Fruit fly (Drosophila melanogaster) whole organism, embryonic: ENCODE measurements around the gene tyf.

Source experiments
- Aef1 ChIP-seq: fragments of 200-800 bp; sonication (Bioruptor generic); IDR thresholded peaks from 3 replicates; pipeline ENCODE4 v1.3.6; 2022; ENCODE audit warnings: missing biosample characterization, missing genetic modification characterization
- Atf3 ChIP-seq: fragments of 200-800 bp; sonication (Bioruptor generic); optimal IDR thresholded peaks from 3 replicates; lab custom pipeline; 2016; ENCODE audit warnings: missing biosample characterization, missing genetic modification characterization
- CG1024 ChIP-seq: fragments of 200-800 bp; sonication (Bioruptor generic); IDR thresholded peaks from 2 replicates; pipeline ENCODE4 v1.3.6; 2022; ENCODE audit warnings: missing biosample characterization, missing genetic modification characterization
- CG11456 ChIP-seq: fragments of 200-800 bp; sonication (Bioruptor generic); IDR thresholded peaks from 3 replicates; pipeline ENCODE4 v1.3.6; 2022; ENCODE audit warnings: missing biosample characterization, missing genetic modification characterization
- CG11723 ChIP-seq: fragments of 200-800 bp; sonication (Bioruptor generic); optimal IDR thresholded peaks from 2 replicates; lab custom pipeline; 2017; ENCODE audit warnings: missing biosample characterization, mild to moderate bottlenecking, missing genetic modification characterization
- CG12155 ChIP-seq: fragments of 200-800 bp; sonication (Bioruptor generic); optimal IDR thresholded peaks from 3 replicates; lab custom pipeline; 2016; ENCODE audit warnings: missing biosample characterization, missing genetic modification characterization
- CG12659 ChIP-seq: fragments of 200-800 bp; sonication (Bioruptor generic); optimal IDR thresholded peaks from 3 replicates; lab custom pipeline; 2017; ENCODE audit warnings: mild to moderate bottlenecking, missing biosample characterization, missing genetic modification reagents, missing genetic modification characterization
- CG14860 ChIP-seq: fragments of 200-800 bp; sonication (Bioruptor generic); IDR thresholded peaks from 3 replicates; pipeline ENCODE4 v1.3.6; 2022; ENCODE audit warnings: missing biosample characterization, missing genetic modification characterization; ENCODE audit not compliant: partially characterized antibody
- CG1603 ChIP-seq: fragments of 200-800 bp; sonication (Bioruptor generic); optimal IDR thresholded peaks from 2 replicates; lab custom pipeline; 2019; ENCODE audit warnings: missing biosample characterization, mild to moderate bottlenecking, missing genetic modification characterization, moderate library complexity
- CG1647 ChIP-seq: fragments of 200-800 bp; sonication (Bioruptor generic); optimal IDR thresholded peaks from 3 replicates; lab custom pipeline; 2016; ENCODE audit warnings: missing biosample characterization, missing genetic modification characterization
- CG16779 ChIP-seq: fragments of 200-800 bp; sonication (Bioruptor generic); IDR thresholded peaks from 2 replicates; pipeline ENCODE4 v1.3.6; 2022; ENCODE audit warnings: missing biosample characterization, missing genetic modification characterization
- CG16813 ChIP-seq: fragments of 200-800 bp; sonication (Bioruptor generic); IDR thresholded peaks from 3 replicates; pipeline ENCODE4 v1.3.6; 2022; ENCODE audit warnings: missing biosample characterization, missing genetic modification characterization; ENCODE audit not compliant: partially characterized antibody
- CG32772 ChIP-seq: fragments of 200-800 bp; sonication (Bioruptor generic); IDR thresholded peaks from 2 replicates; pipeline ENCODE4 v1.3.6; 2022; ENCODE audit warnings: missing biosample characterization, missing genetic modification characterization
- CG4282 ChIP-seq: fragments of 200-800 bp; sonication (Bioruptor generic); optimal IDR thresholded peaks from 2 replicates; lab custom pipeline; 2016; ENCODE audit warnings: missing biosample characterization, missing genetic modification characterization
- CG4730 ChIP-seq: fragments of 200-800 bp; sonication (Bioruptor generic); IDR thresholded peaks from 2 replicates; pipeline ENCODE4 v1.3.6; 2022; ENCODE audit warnings: missing biosample characterization, missing genetic modification characterization
- CG6791 ChIP-seq: fragments of 200-800 bp; sonication (Bioruptor generic); IDR thresholded peaks from 3 replicates; pipeline ENCODE4 v1.3.6; 2022; ENCODE audit warnings: missing biosample characterization, missing genetic modification characterization; ENCODE audit not compliant: partially characterized antibody
- CG8359 ChIP-seq: fragments of 200-800 bp; sonication (Bioruptor generic); optimal IDR thresholded peaks from 2 replicates; lab custom pipeline; 2017; ENCODE audit warnings: missing biosample characterization, mild to moderate bottlenecking, missing genetic modification characterization, borderline replicate concordance
- CG9215 ChIP-seq: fragments of 200-800 bp; sonication (Bioruptor generic); IDR thresholded peaks from 2 replicates; pipeline ENCODE4 v1.3.6; 2022; ENCODE audit warnings: missing biosample characterization, missing genetic modification characterization
- CrebB ChIP-seq: fragments of 200-800 bp; sonication (Bioruptor generic); optimal IDR thresholded peaks from 3 replicates; lab custom pipeline; 2018; ENCODE audit warnings: missing biosample characterization, mild to moderate bottlenecking, missing genetic modification characterization
- Dad ChIP-seq: fragments of 200-800 bp; sonication (Bioruptor generic); optimal IDR thresholded peaks from 3 replicates; lab custom pipeline; 2016; ENCODE audit warnings: missing biosample characterization, missing genetic modification characterization
- Gug ChIP-seq: fragments of 200-800 bp; sonication (Bioruptor generic); IDR thresholded peaks from 4 replicates; pipeline ENCODE4 v1.3.6; 2022; ENCODE audit warnings: missing biosample characterization, missing genetic modification characterization
- Hmr ChIP-seq: fragments of 200-800 bp; sonication (Bioruptor generic); optimal IDR thresholded peaks from 3 replicates; lab custom pipeline; 2017; ENCODE audit warnings: mild to moderate bottlenecking, missing biosample characterization, missing genetic modification reagents, missing genetic modification characterization
- Lim3 ChIP-seq: fragments of 200-800 bp; sonication (Bioruptor generic); IDR thresholded peaks from 2 replicates; pipeline ENCODE4 v1.3.6; 2022; ENCODE audit warnings: missing biosample characterization, missing genetic modification characterization
- MESR4 ChIP-seq: fragments of 200-800 bp; sonication (Bioruptor generic); optimal IDR thresholded peaks from 2 replicates; lab custom pipeline; 2018; ENCODE audit warnings: missing biosample characterization, mild to moderate bottlenecking, missing genetic modification characterization, moderate library complexity
- Oaz ChIP-seq: fragments of 200-800 bp; sonication (Bioruptor generic); IDR thresholded peaks from 2 replicates; pipeline ENCODE4 v1.3.6; 2022; ENCODE audit warnings: missing biosample characterization, missing genetic modification characterization
- Six4 ChIP-seq: fragments of 200-800 bp; sonication (Bioruptor generic); optimal IDR thresholded peaks from 2 replicates; lab custom pipeline; 2016; ENCODE audit warnings: missing biosample characterization, missing genetic modification characterization
- Sry-δ ChIP-seq: fragments of 200-800 bp; sonication (Bioruptor generic); optimal IDR thresholded peaks from 2 replicates; lab custom pipeline; 2016; ENCODE audit warnings: missing biosample characterization, missing genetic modification characterization
- Usf ChIP-seq: fragments of 200-800 bp; sonication (Bioruptor generic); optimal IDR thresholded peaks from 2 replicates; lab custom pipeline; 2017; ENCODE audit warnings: missing genotype, missing biosample characterization, missing genetic modification characterization
- abd-A ChIP-seq: fragments of 200-800 bp; sonication (Bioruptor generic); optimal IDR thresholded peaks from 3 replicates; lab custom pipeline; 2019; ENCODE audit warnings: missing biosample characterization, mild to moderate bottlenecking, missing genetic modification characterization, moderate library complexity
- al ChIP-seq: fragments of 200-800 bp; sonication (Bioruptor generic); IDR thresholded peaks from 2 replicates; pipeline ENCODE4 v1.3.6; 2022; ENCODE audit warnings: missing biosample characterization, missing genetic modification characterization
- amos ChIP-seq: fragments of 200-800 bp; sonication (Bioruptor generic); IDR thresholded peaks from 2 replicates; pipeline ENCODE4 v1.3.6; 2022; ENCODE audit warnings: missing biosample characterization, missing genetic modification characterization; ENCODE audit not compliant: partially characterized antibody
- chinmo ChIP-seq: fragments of 200-800 bp; sonication (Bioruptor generic); IDR thresholded peaks from 4 replicates; pipeline ENCODE4 v1.3.6; 2022; ENCODE audit warnings: missing biosample characterization, missing genetic modification characterization; ENCODE audit not compliant: partially characterized antibody
- cwo ChIP-seq: fragments of 200-800 bp; sonication (Bioruptor generic); optimal IDR thresholded peaks from 3 replicates; lab custom pipeline; 2017; ENCODE audit warnings: missing biosample characterization, missing genetic modification characterization, mild to moderate bottlenecking, moderate library complexity, missing genetic modification reagents
- dimm ChIP-seq: fragments of 200-800 bp; sonication (Bioruptor generic); IDR thresholded peaks from 2 replicates; pipeline ENCODE4 v1.3.6; 2022; ENCODE audit warnings: missing biosample characterization, missing genetic modification characterization
- dmrt99B ChIP-seq: fragments of 200-800 bp; sonication (Bioruptor generic); optimal IDR thresholded peaks from 2 replicates; lab custom pipeline; 2018; ENCODE audit warnings: missing biosample characterization, mild to moderate bottlenecking, missing genetic modification characterization, moderate library complexity
- ewg ChIP-seq: fragments of 200-800 bp; sonication (Bioruptor generic); optimal IDR thresholded peaks from 3 replicates; lab custom pipeline; 2017; ENCODE audit warnings: mild to moderate bottlenecking, missing biosample characterization, missing genetic modification reagents, missing genetic modification characterization
- gem ChIP-seq: fragments of 200-800 bp; sonication (Bioruptor generic); optimal IDR thresholded peaks from 2 replicates; lab custom pipeline; 2019; ENCODE audit warnings: missing biosample characterization, mild to moderate bottlenecking, missing genetic modification characterization, moderate library complexity
- gfzf ChIP-seq: fragments of 200-800 bp; sonication (Bioruptor generic); optimal IDR thresholded peaks from 2 replicates; lab custom pipeline; 2016; ENCODE audit warnings: missing biosample characterization, mild to moderate bottlenecking, missing genetic modification characterization, moderate library complexity
- gsb-n ChIP-seq: fragments of 200-800 bp; sonication (Bioruptor generic); optimal IDR thresholded peaks from 3 replicates; lab custom pipeline; 2018; ENCODE audit warnings: missing biosample characterization, mild to moderate bottlenecking, missing genetic modification characterization
- lab ChIP-seq: fragments of 200-800 bp; sonication (Bioruptor generic); optimal IDR thresholded peaks from 3 replicates; lab custom pipeline; 2017; ENCODE audit warnings: missing biosample characterization, missing genetic modification characterization, mild to moderate bottlenecking, moderate library complexity, missing genetic modification reagents
- p53 ChIP-seq: fragments of 200-800 bp; sonication (Bioruptor generic); optimal IDR thresholded peaks from 2 replicates; lab custom pipeline; 2016; ENCODE audit warnings: missing biosample characterization, missing genetic modification characterization
- pfk ChIP-seq: fragments of 200-800 bp; sonication (Bioruptor generic); optimal IDR thresholded peaks from 2 replicates; lab custom pipeline; 2018; ENCODE audit warnings: missing biosample characterization, mild to moderate bottlenecking, missing genetic modification characterization, moderate library complexity
- pho ChIP-seq: fragments of 200-800 bp; sonication (Bioruptor generic); optimal IDR thresholded peaks from 2 replicates; lab custom pipeline; 2016; ENCODE audit warnings: missing biosample characterization, missing genetic modification characterization
- psq ChIP-seq: fragments of 200-800 bp; sonication (Bioruptor generic); optimal IDR thresholded peaks from 2 replicates; lab custom pipeline; 2017; ENCODE audit warnings: missing biosample characterization, missing genetic modification characterization
- pzg ChIP-seq: fragments of 200-800 bp; sonication (Bioruptor generic); optimal IDR thresholded peaks from 3 replicates; lab custom pipeline; 2018; ENCODE audit warnings: missing biosample characterization, mild to moderate bottlenecking, missing genetic modification characterization, moderate library complexity
- slou ChIP-seq: fragments of 200-800 bp; sonication (Bioruptor generic); optimal IDR thresholded peaks from 3 replicates; lab custom pipeline; 2016; ENCODE audit warnings: missing biosample characterization, missing genetic modification characterization
- slp2 ChIP-seq: fragments of 200-800 bp; sonication (Bioruptor generic); optimal IDR thresholded peaks from 2 replicates; lab custom pipeline; 2016; ENCODE audit warnings: missing biosample characterization, missing genetic modification characterization
- tap ChIP-seq: fragments of 200-800 bp; optimal IDR thresholded peaks from 3 replicates; lab custom pipeline; 2019; ENCODE audit warnings: missing biosample characterization, mild to moderate bottlenecking, missing genetic modification characterization, moderate library complexity
- tin ChIP-seq: fragments of 200-800 bp; sonication (Bioruptor generic); optimal IDR thresholded peaks from 3 replicates; lab custom pipeline; 2016; ENCODE audit warnings: missing biosample characterization, missing genetic modification characterization
- trh ChIP-seq: fragments of 200-800 bp; sonication (Bioruptor generic); optimal IDR thresholded peaks from 2 replicates; lab custom pipeline; 2016; ENCODE audit warnings: missing biosample characterization, missing genetic modification characterization
- unpg ChIP-seq: fragments of 200-800 bp; sonication (Bioruptor generic); optimal IDR thresholded peaks from 3 replicates; lab custom pipeline; 2018; ENCODE audit warnings: missing biosample characterization, mild to moderate bottlenecking, missing genetic modification characterization, moderate library complexity

Gene tyf

dm6 chrX:4105830-4106233, 11.0 kb upstream of the tyf start, which contains the start of gene cib (continued):
- no peak for TF ChIP-seq trh (GFP tag; lab: Kevin White, UChicago)
- peak; percentile 66 for TF ChIP-seq MESR4
- no peak for TF ChIP-seq dimm (GFP tag; lab: Robert Waterston, UW)
- TF ChIP-seq CG6791 (GFP tag; lab: Robert Waterston, UW): peak; percentile 86
- peak; percentile 84 for TF ChIP-seq Sry-δ (GFP tag; lab: Kevin White, UChicago)
- TF ChIP-seq p53: peak; percentile 70
- peak; percentile 99 for TF ChIP-seq gfzf (GFP tag; lab: Kevin White, UChicago)
- no peak for TF ChIP-seq CG4730 (GFP tag; lab: Robert Waterston, UW)
- no peak for TF ChIP-seq pho (GFP tag; lab: Kevin White, UChicago)
- no peak for TF ChIP-seq Six4 (GFP tag; lab: Kevin White, UChicago)
- no peak for TF ChIP-seq slp2
- TF ChIP-seq cwo: no peak
- TF ChIP-seq CG9215 (GFP tag; lab: Robert Waterston, UW): no peak
- peak; percentile 19; the same call in 1 of the 4 replicates for TF ChIP-seq Gug (GFP tag; lab: Robert Waterston, UW)
- peak; percentile 50; the same call in 2 of the 3 replicates for TF ChIP-seq CG14860 (GFP tag; lab: Robert Waterston, UW)
- TF ChIP-seq CG12659: peak; percentile 81
- TF ChIP-seq abd-A (tag; lab: Kevin White, UChicago): no peak
- no peak for TF ChIP-seq lab (GFP tag; lab: Kevin White, UChicago)
- peak; percentile 90 for TF ChIP-seq amos (GFP tag; lab: Robert Waterston, UW)
- TF ChIP-seq Oaz (GFP tag; lab: Robert Waterston, UW): no peak
- peak; percentile 13 for TF ChIP-seq CG4282 (GFP tag; lab: Kevin White, UChicago)
- TF ChIP-seq tin (GFP tag; lab: Kevin White, UChicago): no peak
- TF ChIP-seq CG12155 (GFP tag; lab: Kevin White, UChicago): peak; percentile 13
- TF ChIP-seq CG11723 (GFP tag; lab: Kevin White, UChicago): no peak
- no peak for TF ChIP-seq slou (GFP tag; lab: Kevin White, UChicago)
- no peak for TF ChIP-seq CG1024 (GFP tag; lab: Robert Waterston, UW)
- no peak; the same call in 2 of the 4 replicates for TF ChIP-seq chinmo (GFP tag; lab: Robert Waterston, UW)
- TF ChIP-seq pzg (GFP tag; lab: Kevin White, UChicago): peak; percentile 99
- TF ChIP-seq CG16813 (GFP tag; lab: Robert Waterston, UW): peak; percentile 82
- TF ChIP-seq dmrt99B: no peak
- peak; percentile 43; the same call in 1 of the 2 replicates for TF ChIP-seq CG32772 (GFP tag; lab: Robert Waterston, UW)
- no peak for TF ChIP-seq tap (tag; lab: Kevin White, UChicago)
- TF ChIP-seq CrebB (tag; lab: Kevin White, UChicago): no peak
- TF ChIP-seq CG1603: peak; percentile 90
- TF ChIP-seq gem (tag; lab: Kevin White, UChicago): no peak
- no peak for TF ChIP-seq al (GFP tag; lab: Robert Waterston, UW)
- no peak for TF ChIP-seq Usf (GFP tag; lab: Kevin White, UChicago)
- no peak for TF ChIP-seq Aef1 (GFP tag; lab: Robert Waterston, UW)
- TF ChIP-seq Hmr (GFP tag; lab: Kevin White, UChicago): peak; percentile 87
- TF ChIP-seq CG16779: no peak
- no peak for TF ChIP-seq pfk (GFP tag; lab: Kevin White, UChicago)
- no peak for TF ChIP-seq Lim3
- no peak for TF ChIP-seq psq
- TF ChIP-seq CG11456: 0 out of 3 replicates have a peak, but pooled peaks have one; percentile 34
- no peak for TF ChIP-seq Atf3 (GFP tag; lab: Kevin White, UChicago)
- no peak for TF ChIP-seq CG8359 (GFP tag; lab: Kevin White, UChicago)
- TF ChIP-seq gsb-n: peak; percentile 68
- peak; percentile 53 for TF ChIP-seq Dad (GFP tag; lab: Kevin White, UChicago)
- peak; percentile 22 for TF ChIP-seq unpg
- no peak for TF ChIP-seq CG1647 (GFP tag; lab: Kevin White, UChicago)
- TF ChIP-seq ewg (GFP tag; lab: Kevin White, UChicago): no peak
